Fruit fly (Drosophila melanogaster) Kc167 (cell line): Measurements from ENCODE around the gene CG5447.

Experiments
- Myc ChIP-seq: fragments of >200 bp; optimal IDR thresholded peaks from 2 replicates; lab custom pipeline; 2017; ENCODE audit warnings: missing external identifiers
- Sin3A ChIP-seq: fragments of >200 bp; optimal IDR thresholded peaks from 2 replicates; lab custom pipeline; 2018; ENCODE audit warnings: missing external identifiers
- h ChIP-seq: fragments of >200 bp; optimal IDR thresholded peaks from 3 replicates; lab custom pipeline; 2018; ENCODE audit warnings: missing external identifiers
- insv ChIP-seq: fragments of >200 bp; optimal IDR thresholded peaks from 3 replicates; lab custom pipeline; 2018; ENCODE audit warnings: missing external identifiers
- psq ChIP-seq: fragments of >200 bp; optimal IDR thresholded peaks from 2 replicates; lab custom pipeline; 2017; ENCODE audit warnings: missing external identifiers
- ttk ChIP-seq: sonication (Bioruptor generic); optimal IDR thresholded peaks from 2 replicates; lab custom pipeline; 2017; ENCODE audit warnings: missing external identifiers

CG5447 gene

DNA sequence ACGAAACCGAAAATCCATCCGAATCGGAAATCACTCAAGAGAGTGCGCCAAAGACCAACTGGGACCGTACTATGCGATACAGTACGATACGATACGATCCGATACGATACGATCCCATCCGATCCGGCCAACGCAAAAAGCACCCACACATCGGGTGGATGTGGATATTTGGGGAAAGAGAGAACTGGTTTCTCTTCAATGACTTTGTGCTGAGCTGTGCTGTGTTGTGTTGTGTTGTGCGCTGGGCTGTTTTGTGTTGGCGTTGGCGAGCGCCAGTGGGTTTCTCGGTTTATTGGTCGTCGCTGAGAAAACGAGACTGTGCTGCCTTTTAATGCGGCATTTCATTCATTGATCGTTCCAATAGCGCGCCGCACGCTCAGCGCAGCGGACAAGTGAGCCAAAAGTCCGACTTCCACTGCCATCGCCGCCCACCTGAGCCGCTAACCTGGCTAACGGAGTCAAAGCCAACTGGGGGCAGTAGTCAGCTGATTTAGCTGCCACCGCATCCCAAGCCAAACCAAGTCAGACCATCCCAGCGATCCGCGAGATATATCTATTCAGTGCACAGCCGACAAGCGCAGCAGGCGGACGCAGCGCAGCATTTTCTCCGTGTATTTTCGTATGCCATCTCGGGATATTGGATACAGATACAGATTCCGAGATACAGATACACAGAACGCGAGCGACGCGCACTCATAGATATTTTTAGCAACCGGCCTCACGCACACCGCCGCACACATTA lies 11.7 kb upstream of the CG5447 start, which contains the start of gene tx:
tx (plus strand) TSS at position 324 of the 742 bp plus-strand sequence.
- no peak for TF ChIP-seq insv
- no peak for TF ChIP-seq ttk (lab: Kevin White, UChicago)
- no peak for TF ChIP-seq psq (lab: Kevin White, UChicago)
- TF ChIP-seq Myc (lab: Kevin White, UChicago) = no peak
- TF ChIP-seq Sin3A (lab: Kevin White, UChicago) = no peak
- no peak for TF ChIP-seq h

dm6 chr3R:26442609-26443180 lies 9.6 kb upstream of the CG5447 start:
- TF ChIP-seq insv (no peak), h (no peak), ttk (lab: Kevin White, UChicago) (no peak), Myc (lab: Kevin White, UChicago) (no peak), Sin3A (lab: Kevin White, UChicago) (no peak), psq (lab: Kevin White, UChicago) (no peak)

DNA sequence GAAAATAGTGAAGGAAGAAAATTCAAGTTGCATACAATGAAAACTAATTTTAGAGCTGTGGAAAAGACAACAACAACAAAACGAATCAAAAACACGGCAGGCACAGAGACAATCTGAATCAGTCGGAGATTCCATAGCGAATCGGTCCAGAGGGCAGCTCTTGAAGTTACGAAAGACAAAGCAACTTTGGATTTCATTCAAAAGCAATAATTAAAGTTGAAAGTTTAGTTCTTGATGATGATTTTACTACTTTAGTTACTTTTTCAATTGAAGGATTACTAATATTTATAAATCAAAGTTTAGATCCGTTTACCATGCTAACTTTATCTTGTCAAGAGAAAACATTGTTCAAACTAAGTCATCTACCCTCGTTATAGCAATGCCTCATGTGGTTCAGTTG lies 9.0 kb upstream of the CG5447 start:
- TF ChIP-seq insv (no peak), psq (lab: Kevin White, UChicago) (no peak), Sin3A (lab: Kevin White, UChicago) (no peak), Myc (lab: Kevin White, UChicago) (no peak), ttk (lab: Kevin White, UChicago) (no peak), h (no peak)

DNA sequence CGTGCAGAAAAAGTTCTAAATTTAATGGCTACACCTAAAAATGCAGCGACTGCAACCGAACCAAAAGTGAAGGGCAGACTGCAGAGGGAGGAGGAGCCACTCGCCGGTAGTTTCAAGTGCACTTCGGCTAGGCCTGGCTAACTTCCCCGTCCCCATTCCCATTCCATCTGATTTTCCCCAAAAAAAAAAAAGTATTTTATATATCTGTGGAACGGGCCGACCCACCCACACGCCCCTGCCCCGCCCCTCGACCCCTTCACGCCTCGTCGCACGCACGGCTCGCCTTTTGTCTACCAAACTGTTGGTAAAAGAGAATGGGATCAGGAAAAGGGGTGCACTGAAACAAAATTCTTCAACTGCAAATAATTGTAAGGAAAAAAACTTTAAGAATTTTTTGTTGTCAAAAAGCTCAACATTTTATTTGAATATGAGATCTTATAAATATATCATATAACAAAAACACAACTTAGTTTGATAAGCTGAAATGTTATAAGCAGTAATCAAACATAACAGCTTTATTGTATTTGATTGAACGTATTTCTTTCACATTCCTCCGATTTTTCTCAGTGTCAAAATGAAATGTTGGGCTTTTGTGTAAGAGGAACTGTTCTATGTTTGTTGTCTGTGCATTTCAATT lies 8.3 kb upstream of the CG5447 start:
- TF ChIP-seq insv (no peak), ttk (lab: Kevin White, UChicago) (no peak)

DNA sequence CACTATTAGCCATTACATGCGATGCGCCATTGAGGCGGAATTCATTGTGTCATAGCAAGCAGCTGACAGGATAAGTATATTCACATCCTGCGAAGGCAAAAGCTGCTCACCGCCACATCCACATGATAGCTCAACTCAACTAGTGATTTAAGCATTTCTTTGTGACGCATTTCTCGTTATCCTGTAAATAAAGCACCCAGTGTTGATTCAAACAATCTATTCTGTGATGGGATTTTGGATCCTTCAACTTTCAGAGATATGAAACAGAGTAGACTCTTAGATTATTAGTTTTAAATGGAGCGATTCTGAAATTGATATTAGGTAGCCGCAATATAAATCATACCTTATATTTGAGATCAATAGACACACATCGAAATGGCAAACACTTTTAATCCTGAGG lies 3.6 kb upstream of the CG5447 start, which contains the start of gene Hex-t1:
Hex-t1 (plus strand) TSS at position 301 of the 400 bp plus-strand sequence.
- no peak for TF ChIP-seq psq (lab: Kevin White, UChicago)
- TF ChIP-seq h = no peak
- no peak for TF ChIP-seq insv
- no peak for TF ChIP-seq Sin3A (lab: Kevin White, UChicago)

dm6 chr3R:26450371-26450770 lies 2.0 kb upstream of the CG5447 start, which contains the start of gene Hex-t2:
TSS of gene Hex-t2 (plus strand) at chr3R:26450671.
- no peak for TF ChIP-seq psq (lab: Kevin White, UChicago)
- no peak for TF ChIP-seq h
- no peak for TF ChIP-seq insv
- TF ChIP-seq ttk (lab: Kevin White, UChicago) = no peak
- TF ChIP-seq Myc (lab: Kevin White, UChicago) = no peak
- TF ChIP-seq Sin3A (lab: Kevin White, UChicago) = no peak

DNA sequence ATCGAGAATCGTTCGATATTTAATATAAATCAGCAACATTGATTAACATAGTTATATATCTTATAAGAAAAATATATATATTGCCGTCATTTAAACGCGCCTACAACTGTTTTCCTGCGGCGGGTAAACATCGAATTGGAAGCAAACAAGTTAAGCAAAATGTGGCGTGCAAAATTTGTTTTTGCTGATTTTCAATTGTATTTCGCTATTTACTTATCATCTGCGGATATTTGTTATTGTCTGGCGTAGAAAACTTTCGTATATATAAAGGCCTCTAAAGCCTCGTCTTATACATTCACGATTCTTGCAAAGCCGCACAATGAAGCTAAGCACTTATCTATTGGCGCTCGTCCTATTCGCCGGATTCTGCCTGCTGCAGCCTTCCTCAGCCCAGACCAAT lies 2.2 kb downstream of the CG5447 start, which contains the start of gene CG43117:
CG43117 (plus strand) TSS at position 301 of the 400 bp plus-strand sequence.
- TF ChIP-seq insv (no peak), Myc (lab: Kevin White, UChicago) (no peak), ttk (lab: Kevin White, UChicago) (no peak), psq (lab: Kevin White, UChicago) (no peak), h (no peak), Sin3A (lab: Kevin White, UChicago) (no peak)

DNA sequence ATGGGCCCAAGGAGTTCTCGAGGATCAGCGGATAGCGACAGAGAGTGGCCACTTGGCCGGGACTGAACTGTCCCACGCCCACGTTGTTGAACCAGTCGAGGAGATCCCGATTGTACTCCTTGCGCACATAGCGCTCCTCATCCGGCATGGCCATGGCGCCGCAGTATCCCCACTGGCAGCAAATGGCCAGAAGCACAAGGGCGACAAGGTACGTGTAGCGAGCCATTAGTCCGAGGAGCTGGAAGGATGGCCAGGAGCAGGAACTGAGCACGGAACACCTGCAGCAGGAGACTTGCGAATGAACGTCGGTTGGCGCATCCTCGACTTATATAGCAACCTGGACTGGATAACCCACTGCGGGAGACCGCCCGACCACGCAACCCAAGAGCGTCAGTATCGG lies 3.5 kb downstream of the CG5447 start, which contains the start of gene Pdf:
Pdf (minus strand) TSS at position 304 of the 400 bp plus-strand sequence.
- TF ChIP-seq ttk (lab: Kevin White, UChicago) (no peak), insv (no peak), Sin3A (lab: Kevin White, UChicago) (no peak), psq (lab: Kevin White, UChicago) (no peak), Myc (lab: Kevin White, UChicago) (no peak), h (no peak)

DNA sequence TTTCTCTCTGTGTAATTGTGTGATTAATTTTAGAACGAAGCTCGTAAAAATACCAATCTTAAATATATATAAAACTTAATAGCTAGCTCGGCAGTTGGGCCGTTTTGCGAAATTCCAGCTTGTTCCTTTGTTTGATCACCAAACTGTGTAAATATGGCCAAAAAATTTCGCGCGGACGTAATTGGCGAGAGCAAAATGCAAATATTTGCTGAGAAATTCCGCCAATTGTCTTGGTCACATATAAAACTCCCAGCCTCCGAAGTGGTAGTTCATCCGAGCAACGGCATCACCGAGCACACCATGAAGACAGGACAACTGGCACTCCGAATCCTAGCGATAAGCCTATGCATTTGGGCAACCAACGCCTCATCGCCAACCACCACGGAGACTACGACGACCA lies 4.2 kb downstream of the CG5447 start, which contains the start of gene CG14237:
CG14237 (plus strand) TSS at position 301 of the 400 bp plus-strand sequence.
- TF ChIP-seq h (no peak), Myc (lab: Kevin White, UChicago) (no peak), Sin3A (lab: Kevin White, UChicago) (no peak), insv (no peak), psq (lab: Kevin White, UChicago) (no peak), ttk (lab: Kevin White, UChicago) (no peak)

- TF ChIP-seq Myc (lab: Kevin White, UChicago) (no peak), Sin3A (lab: Kevin White, UChicago) (no peak), h (no peak), ttk (lab: Kevin White, UChicago) (no peak), psq (lab: Kevin White, UChicago) (no peak), insv (no peak)
Measured at dm6 chr3R:26457949-26458348, 5.6 kb downstream of the CG5447 start, which contains the start of gene CG14238. TSS of gene CG14238 (plus strand) at chr3R:26458249.

dm6 chr3R:26461226-26461805 lies 9.0 kb downstream of the CG5447 start, which contains the start of gene CG5455:
TSS of gene CG5455 (plus strand) at chr3R:26461527.
- no peak for TF ChIP-seq h
- no peak for TF ChIP-seq psq (lab: Kevin White, UChicago)
- no peak for TF ChIP-seq Myc (lab: Kevin White, UChicago)
